Worm (Caenorhabditis elegans) whole organism, dauer: ENCODE measurements around the gene Y32B12B.8.

Source experiments
- unc-62 ChIP-seq: sonication (generic microtip); optimal IDR thresholded peaks from 2 replicates; lab custom pipeline; 2017; ENCODE audit warnings: missing biosample characterization, missing genetic modification reagents, missing genetic modification characterization

Gene Y32B12B.8

DNA sequence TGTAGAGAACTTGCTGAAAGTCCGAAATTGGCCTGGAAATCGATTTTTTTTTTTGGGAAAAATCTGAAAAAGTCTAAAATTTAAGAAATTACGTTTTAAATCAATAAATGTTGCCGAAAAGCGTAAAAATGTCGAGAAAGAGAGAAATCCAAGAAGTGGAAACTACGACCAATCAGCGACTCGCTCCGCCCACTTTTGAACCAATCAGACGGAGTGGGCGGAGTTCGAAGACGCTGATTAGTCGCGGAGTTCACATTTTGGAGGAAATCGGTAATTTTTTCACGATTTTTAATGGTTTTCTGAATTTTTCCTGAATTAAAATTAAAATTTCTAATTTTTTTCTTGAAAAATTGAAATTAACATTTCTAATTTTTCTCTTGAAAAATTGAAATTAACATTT is 4.4 kb downstream of the Y32B12B.8 start:
- no peak for TF ChIP-seq unc-62

DNA sequence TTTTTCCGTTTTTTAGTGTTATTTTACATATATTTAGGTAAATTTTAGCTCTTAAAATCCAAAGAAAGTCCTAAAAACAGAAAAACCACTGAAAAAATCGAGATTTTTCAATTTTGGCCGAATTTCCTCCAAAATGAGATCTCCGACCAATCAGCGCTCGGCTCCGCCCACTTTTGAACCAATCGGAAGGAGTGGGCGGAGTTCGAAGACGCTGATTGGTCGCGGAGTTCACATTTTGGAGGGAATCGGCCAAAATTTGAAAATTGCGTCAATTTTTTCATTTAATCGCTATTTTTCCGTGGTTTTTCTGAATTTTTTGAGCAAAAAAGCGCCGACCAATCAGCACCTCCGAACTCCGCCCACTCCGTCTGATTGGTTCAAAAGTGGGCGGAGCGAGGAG is 5.4 kb downstream of the Y32B12B.8 start:
- no peak for TF ChIP-seq unc-62

DNA sequence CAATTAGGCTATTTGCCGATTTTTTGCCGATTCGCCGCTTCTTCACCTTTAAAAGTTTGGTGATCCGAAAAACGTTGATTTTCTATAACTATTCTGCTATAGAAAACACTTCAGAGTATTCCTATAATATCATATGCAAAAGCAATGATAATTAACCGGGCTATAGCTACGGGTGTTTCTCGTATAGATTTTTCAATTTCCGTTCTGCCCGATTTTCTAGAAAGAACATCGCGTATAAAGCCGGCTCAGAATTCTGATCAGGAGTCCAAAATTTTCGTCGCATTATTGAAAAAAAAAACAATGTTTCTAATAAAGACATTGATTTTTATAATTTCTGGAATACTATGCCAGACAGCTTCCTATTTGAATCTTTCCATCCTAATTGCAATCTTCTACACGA is 15.4 kb downstream of the Y32B12B.8 start, which contains the start of gene srbc-65:
srbc-65 (plus strand) TSS at position 301 of the 400 bp plus-strand sequence.
- no peak for TF ChIP-seq unc-62

DNA sequence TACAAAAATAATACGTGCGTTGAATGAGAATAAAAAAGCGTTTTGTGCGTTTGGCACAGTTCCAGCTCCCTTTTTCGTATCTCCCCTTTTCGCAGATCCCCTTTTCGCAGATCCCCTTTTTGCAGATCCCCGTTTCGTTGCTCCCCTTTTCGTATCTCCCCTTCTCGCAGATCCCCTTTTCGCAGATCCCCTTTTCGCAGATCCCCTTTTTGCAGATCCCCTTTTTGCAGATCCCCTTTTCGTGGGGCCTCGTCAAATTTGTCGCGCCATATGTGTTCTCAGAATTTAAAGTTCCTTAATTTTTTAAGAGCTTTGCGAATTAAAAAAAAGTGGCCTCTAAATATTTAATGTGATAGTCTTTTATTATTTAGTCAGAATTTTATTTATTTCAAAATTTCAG is 17.7 kb downstream of the Y32B12B.8 start, which contains the start of gene Y32B12B.4:
Y32B12B.4 (plus strand) TSS at position 399 of the 400 bp plus-strand sequence.
- TF ChIP-seq unc-62, result no peak

DNA sequence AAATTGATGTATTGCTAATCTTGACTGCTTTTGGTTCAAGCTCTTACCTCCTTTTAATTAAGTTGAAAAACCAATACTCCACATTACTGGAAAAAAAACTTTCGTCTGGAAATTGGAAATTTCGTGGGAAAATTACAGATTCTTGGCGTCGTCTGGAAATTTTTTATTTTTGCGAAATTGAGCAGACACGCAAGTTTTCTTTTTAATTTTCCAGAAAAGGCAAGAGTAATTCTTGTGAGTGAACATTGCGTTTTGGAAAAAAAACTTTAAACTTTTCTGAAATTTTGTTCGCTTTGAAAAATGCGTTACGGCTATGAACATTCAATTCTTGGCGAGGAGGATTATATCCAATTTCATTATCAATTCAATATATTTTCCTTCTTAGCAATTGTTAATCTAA is 30.4 kb downstream of the Y32B12B.8 start, which contains the start of gene sru-45:
sru-45 (plus strand) TSS at position 301 of the 400 bp plus-strand sequence.
- TF ChIP-seq unc-62, result no peak

DNA sequence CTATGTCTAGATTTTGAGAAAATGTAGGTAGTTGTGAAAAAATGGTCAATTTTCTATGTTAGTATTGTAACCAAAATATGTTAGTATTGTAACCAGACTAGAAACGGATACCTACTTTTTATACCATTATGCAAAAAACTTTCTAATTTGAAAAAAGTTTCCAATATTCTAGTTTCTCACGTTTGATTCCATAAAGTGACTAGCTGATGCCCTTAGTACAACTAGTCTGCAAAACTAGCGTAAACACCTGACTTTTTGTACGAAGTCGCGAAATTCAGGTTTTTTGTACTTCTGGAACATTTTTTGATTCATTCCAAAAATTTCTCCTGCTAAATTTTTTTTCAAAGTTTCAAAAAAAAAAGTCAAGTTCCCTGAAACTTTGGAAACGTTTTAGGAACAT is 32.8 kb downstream of the Y32B12B.8 start:
- TF ChIP-seq unc-62, result no peak

DNA sequence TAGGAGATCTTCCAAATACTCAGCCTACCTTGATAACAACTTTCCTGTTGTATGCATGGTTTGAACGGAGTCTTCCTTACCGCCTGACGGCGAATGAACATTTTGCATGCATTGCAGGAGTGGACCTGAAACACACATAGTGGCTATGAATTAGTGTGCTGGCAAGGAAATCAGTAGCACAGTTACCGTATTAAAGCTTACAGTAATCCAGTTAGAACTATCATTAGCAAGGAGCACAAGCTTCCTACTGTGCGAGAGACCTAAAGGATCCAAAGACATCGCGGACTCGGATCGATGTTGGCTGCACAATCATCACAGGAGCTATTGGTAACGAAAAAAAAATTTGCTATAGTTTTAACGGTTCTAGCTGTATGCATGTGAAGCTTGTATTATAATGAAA is 35.4 kb downstream of the Y32B12B.8 start, which contains the start of gene nhr-233:
nhr-233 (minus strand) TSS at position 101 of the 400 bp plus-strand sequence.
- TF ChIP-seq unc-62, result no peak

DNA sequence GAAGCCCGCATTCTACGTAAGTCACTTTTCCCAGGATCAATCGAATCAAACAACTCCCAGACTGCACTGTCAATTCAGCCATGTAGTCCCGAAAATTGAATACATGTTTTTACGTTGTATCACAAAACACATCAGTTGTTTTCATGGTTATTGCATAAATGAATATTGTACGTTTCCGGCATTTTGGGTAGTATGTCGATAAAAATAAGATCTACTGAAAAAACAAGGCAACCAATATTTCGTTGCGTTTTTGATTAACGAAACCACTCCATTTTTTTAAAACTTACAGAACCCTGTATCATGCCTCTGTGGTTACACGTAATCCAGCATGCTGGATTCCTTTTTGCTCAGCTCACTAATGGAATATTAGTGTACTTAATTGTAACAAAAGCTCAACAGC is 37.9 kb downstream of the Y32B12B.8 start, which contains the start of gene str-149:
str-149 (plus strand) TSS at position 301 of the 400 bp plus-strand sequence.
- no peak for TF ChIP-seq unc-62

DNA sequence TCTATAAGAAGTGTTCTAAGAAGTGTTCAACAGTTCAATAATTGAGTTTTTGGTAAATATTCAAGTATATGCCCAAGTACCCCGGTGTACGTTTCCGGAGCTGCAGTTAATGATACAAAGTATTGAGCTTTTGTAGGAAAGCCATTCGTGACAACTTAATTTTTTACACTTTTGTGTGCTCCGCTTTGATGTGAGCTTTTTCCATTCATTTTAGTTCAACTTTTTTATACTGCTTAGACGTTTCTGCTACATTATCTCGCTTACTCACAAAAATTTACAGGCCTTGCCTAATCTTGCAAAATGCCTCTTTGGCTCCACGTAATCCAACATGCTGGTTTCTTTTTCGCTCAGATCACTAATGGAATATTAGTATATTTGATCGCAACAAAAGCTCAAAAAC is 40.6 kb downstream of the Y32B12B.8 start, which contains the start of gene str-151:
str-151 (plus strand) TSS at position 301 of the 400 bp plus-strand sequence.
- no peak for TF ChIP-seq unc-62

DNA sequence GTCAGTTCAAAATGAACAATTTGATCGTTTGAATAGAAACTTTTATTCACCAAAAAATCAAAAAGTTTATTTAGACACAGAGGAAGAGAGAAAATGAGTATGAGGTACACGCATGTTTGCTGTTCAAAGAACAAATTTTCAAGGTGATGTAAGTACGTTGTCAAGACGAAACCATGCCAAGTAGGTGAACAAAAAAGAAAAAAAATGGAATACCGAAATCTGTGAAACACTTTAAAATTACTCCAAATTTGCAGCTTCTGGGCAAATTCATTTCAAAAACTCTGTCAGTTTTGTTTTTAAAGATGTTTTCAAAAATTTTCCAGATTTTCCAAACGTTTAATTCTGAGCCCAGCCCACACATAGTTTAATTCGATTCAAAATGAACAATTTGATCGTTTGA is 45.2 kb downstream of the Y32B12B.8 start, which contains the start of gene nhr-271:
nhr-271 (minus strand) TSS at position 101 of the 400 bp plus-strand sequence.
- no peak for TF ChIP-seq unc-62

DNA sequence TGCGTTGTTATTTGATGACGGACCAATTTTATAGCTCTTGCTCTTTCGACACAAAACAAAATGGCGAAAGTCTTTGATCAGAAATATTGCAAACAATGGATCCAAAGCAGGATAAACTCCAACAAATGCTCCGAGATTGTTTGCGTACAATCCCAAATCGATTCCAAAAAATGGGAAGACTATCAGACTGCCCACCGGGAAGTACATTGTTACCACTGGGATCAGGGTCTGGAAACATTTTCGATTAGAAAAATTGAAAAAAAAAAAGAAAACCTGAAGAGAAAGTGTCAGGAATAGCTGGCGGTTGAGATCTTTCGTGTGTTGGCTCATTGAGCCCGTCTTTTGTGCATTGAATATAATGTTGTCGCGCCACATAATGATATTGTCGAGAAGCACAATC is 45.8 kb downstream of the Y32B12B.8 start:
- no peak for TF ChIP-seq unc-62

DNA sequence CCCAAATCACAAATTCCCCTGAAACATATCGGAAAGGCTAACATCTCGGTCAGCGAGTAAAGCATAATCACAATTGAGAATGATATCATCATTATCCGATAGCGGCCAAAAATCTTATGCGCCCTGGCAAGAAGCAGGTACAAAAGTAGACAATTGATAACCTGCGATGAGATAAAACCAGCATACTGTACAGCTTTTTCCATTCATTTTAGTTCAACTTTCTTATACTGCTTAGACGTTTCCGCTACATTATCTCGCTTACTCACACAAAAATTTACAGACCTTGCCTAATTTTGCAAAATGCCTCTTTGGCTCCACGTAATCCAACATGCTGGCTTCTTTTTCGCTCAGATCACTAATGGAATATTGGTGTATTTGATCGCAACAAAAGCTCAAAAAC is 47.7 kb downstream of the Y32B12B.8 start, which contains the start of gene str-150:
str-150 (plus strand) TSS at position 301 of the 400 bp plus-strand sequence.
- no peak for TF ChIP-seq unc-62
